Worm (Caenorhabditis elegans): Measurements from ENCODE around the gene ostf-4.

ostf-4 gene

ce11 chrIII:10333961-10334542 lies 15.7 kb upstream of the ostf-4 start, which contains the start of the genes jmjd-4 and mev-1 (continued):
- TF ChIP-seq lin-13 (GFP tag; optimal IDR thresholded peaks at IDR 0.05): peak; percentile 86
- TF ChIP-seq nhr-28 (tag; optimal IDR thresholded peaks at IDR 0.05): peak; percentile 47
- peak; percentile 38 for TF ChIP-seq F49E8.2 (tag; optimal IDR thresholded peaks at IDR 0.05; ENCODE audit: borderline replicate concordance)
- TF ChIP-seq ctbp-1 (GFP tag; IDR thresholded peaks at IDR 0.05): peak; percentile 65
- peak; percentile 58; the same call in 1 of the 2 replicates for TF ChIP-seq mxl-2 (GFP tag; conservative IDR thresholded peaks at IDR 0.05)
- peak; percentile 64 for TF ChIP-seq nhr-6 (tag; optimal IDR thresholded peaks at IDR 0.05)
- TF ChIP-seq rbr-2 (tag; optimal IDR thresholded peaks at IDR 0.05): peak; percentile 85
- TF ChIP-seq hlh-30 (tag; optimal IDR thresholded peaks at IDR 0.05; ENCODE audit: insufficient read depth): peak; percentile 82
- TF ChIP-seq snpc-1.2 (GFP tag; IDR thresholded peaks at IDR 0.05): 0 out of 2 replicates have a peak, but pooled peaks have one; percentile 39
- peak; percentile 81 for TF ChIP-seq egl-43 (GFP tag; IDR thresholded peaks at IDR 0.05)
- TF ChIP-seq saeg-2 (GFP tag; IDR thresholded peaks at IDR 0.05): 0 out of 2 replicates have a peak, but pooled peaks have one; percentile 35
- TF ChIP-seq ceh-32 (tag; optimal IDR thresholded peaks at IDR 0.05; ENCODE audit: poor library complexity): peak; percentile 18
- TF ChIP-seq nhr-10 (tag; optimal IDR thresholded peaks at IDR 0.05): no peak
- TF ChIP-seq sdz-12 (GFP tag; optimal IDR thresholded peaks at IDR 0.05): no peak
- peak; percentile 72 for TF ChIP-seq F37D6.2 (tag; optimal IDR thresholded peaks at IDR 0.05)
- TF ChIP-seq madf-9 (GFP tag; conservative IDR thresholded peaks at IDR 0.05): 0 out of 2 replicates have a peak, but pooled peaks have one; percentile 41
- peak; percentile 88 for TF ChIP-seq mep-1 (tag; optimal IDR thresholded peaks at IDR 0.05)
- TF ChIP-seq ceh-62 (tag; optimal IDR thresholded peaks at IDR 0.05): no peak
- TF ChIP-seq dpl-1 (GFP tag; optimal IDR thresholded peaks at IDR 0.05): peak; percentile 85
- TF ChIP-seq php-3 (GFP tag; IDR thresholded peaks at IDR 0.05): peak; percentile 69
- no peak for TF ChIP-seq daf-8 (GFP tag; IDR thresholded peaks at IDR 0.05)
- no peak for TF ChIP-seq ZK337.2 (GFP tag; IDR thresholded peaks at IDR 0.05)
- no peak for TF ChIP-seq ztf-11 (tag; optimal IDR thresholded peaks at IDR 0.05)
- TF ChIP-seq cey-2 (tag; optimal IDR thresholded peaks at IDR 0.05; ENCODE audit: borderline replicate concordance, insufficient read depth): no peak
- TF ChIP-seq nhr-77 (tag; optimal IDR thresholded peaks at IDR 0.05): peak; percentile 71
- peak; percentile 72; the same call in 1 of the 2 replicates for TF ChIP-seq lin-1 (GFP tag; IDR thresholded peaks at IDR 0.05)
- no peak for TF ChIP-seq dmd-9 (GFP tag; IDR thresholded peaks at IDR 0.05)
- no peak for TF ChIP-seq gei-8 (GFP tag; optimal IDR thresholded peaks at IDR 0.05)
- peak; percentile 75 for TF ChIP-seq spr-3 (GFP tag; optimal IDR thresholded peaks at IDR 0.05)
- peak; percentile 91 for TF ChIP-seq lin-38 (GFP tag; IDR thresholded peaks at IDR 0.05)
- 0 out of 2 replicates have a peak, but pooled peaks have one; percentile 52 for TF ChIP-seq D1046.2 (GFP tag; IDR thresholded peaks at IDR 0.05)
- peak; percentile 63 for TF ChIP-seq mxl-3 (GFP tag; optimal IDR thresholded peaks at IDR 0.05)
- peak; percentile 89 for TF ChIP-seq hmg-1.1 (GFP tag; IDR thresholded peaks at IDR 0.05)
- TF ChIP-seq lin-29 (GFP tag; IDR thresholded peaks at IDR 0.05): peak; percentile 74
- TF ChIP-seq nhr-76 (tag; optimal IDR thresholded peaks at IDR 0.05): no peak
- peak; percentile 90 for TF ChIP-seq hlh-11 (tag; optimal IDR thresholded peaks at IDR 0.05)
- TF ChIP-seq zip-11 (GFP tag; IDR thresholded peaks at IDR 0.05): no peak
- no peak for TF ChIP-seq ZK546.5 (tag; optimal IDR thresholded peaks at IDR 0.05)
- no peak for TF ChIP-seq nhr-111 (GFP tag; optimal IDR thresholded peaks at IDR 0.05)
- TF ChIP-seq aha-1 (tag): peak; percentile 99
- TF ChIP-seq daf-19 (GFP tag; conservative IDR thresholded peaks at IDR 0.05): 0 out of 2 replicates have a peak, but pooled peaks have one; percentile 67
- TF ChIP-seq ceh-82 (tag; optimal IDR thresholded peaks at IDR 0.05): no peak
- peak; percentile 86 for TF ChIP-seq ceh-20 (GFP tag; IDR thresholded peaks at IDR 0.05)
- TF ChIP-seq unc-39 (tag; optimal IDR thresholded peaks at IDR 0.05): no peak
- peak; percentile 80 for TF ChIP-seq spr-1 (tag; optimal IDR thresholded peaks at IDR 0.05)
- 0 out of 2 replicates have a peak, but pooled peaks have one; percentile 21 for TF ChIP-seq vab-7 (GFP tag; IDR thresholded peaks at IDR 0.05)
- peak; percentile 10 for TF ChIP-seq zip-2 (tag; optimal IDR thresholded peaks at IDR 0.05)
- TF ChIP-seq hif-1 (tag; optimal IDR thresholded peaks at IDR 0.05): peak; percentile 85 to 99
- TF ChIP-seq nhr-11 (tag; optimal IDR thresholded peaks at IDR 0.05): peak; percentile 61
- no peak for TF ChIP-seq aly-2 (tag; optimal IDR thresholded peaks at IDR 0.05)

Data from whole organism, L4 larva.